Fruit fly (Drosophila melanogaster): ENCODE results near the gene CG9775.

DNA sequence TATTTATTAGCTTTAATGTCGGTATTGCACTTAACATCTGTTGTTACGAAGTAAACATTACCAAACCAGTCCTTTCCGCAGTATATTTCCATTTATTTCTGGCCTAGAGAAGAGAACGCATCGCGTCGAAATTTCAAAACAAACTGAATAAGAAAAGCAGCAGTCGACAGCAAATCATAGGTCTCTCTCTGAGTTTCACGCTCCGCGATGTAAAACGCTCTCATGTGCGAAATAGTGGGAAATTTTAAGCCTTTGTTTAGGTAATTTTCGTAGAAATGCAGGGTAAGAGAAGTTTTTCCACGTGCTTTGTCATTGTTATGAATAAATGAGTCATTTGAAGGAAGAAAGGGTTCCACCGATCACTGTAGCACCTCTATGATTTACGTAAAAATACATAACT, 42.0 kb downstream of the CG9775 start:
- TF ChIP-seq Crg-1 (GFP tag; optimal IDR thresholded peaks at IDR 0.05) = no peak
- no peak for TF ChIP-seq kay (GFP tag; ENCODE audit: borderline replicate concordance)
- no peak for TF ChIP-seq tj (GFP tag; optimal IDR thresholded peaks at IDR 0.05)
- TF ChIP-seq Hr96 (GFP tag; optimal IDR thresholded peaks at IDR 0.05) = no peak
- no peak for TF ChIP-seq cnc (optimal IDR thresholded peaks at IDR 0.05)
- no peak for TF ChIP-seq CG14711 (tag; optimal IDR thresholded peaks at IDR 0.05)
- TF ChIP-seq CG5204 (GFP tag; optimal IDR thresholded peaks at IDR 0.05) = no peak
- TF ChIP-seq CG1620 (GFP tag; optimal IDR thresholded peaks at IDR 0.05) = no peak
- TF ChIP-seq toe (GFP tag; optimal IDR thresholded peaks at IDR 0.05) = no peak
- no peak for TF ChIP-seq CG7101 (tag; optimal IDR thresholded peaks at IDR 0.05)
- no peak for TF ChIP-seq CG12768 (GFP tag; optimal IDR thresholded peaks at IDR 0.05)
